Fruit fly (Drosophila melanogaster) whole organism, pupa: Measurements from ENCODE around the gene kay.

ENCODE experiments used
- CG10348 ChIP-seq: fragments of 200-800 bp; sonication (Bioruptor generic); IDR thresholded peaks from 2 replicates; pipeline ENCODE4 v1.3.6; 2022; ENCODE audit warnings: missing biosample characterization, missing genetic modification characterization
- CG12605 ChIP-seq: fragments of 200-800 bp; sonication (Bioruptor generic); IDR thresholded peaks from 2 replicates; pipeline ENCODE4 v1.3.6; 2022; ENCODE audit warnings: missing biosample characterization, missing genetic modification characterization
- CG13204 ChIP-seq: fragments of 200-800 bp; sonication (Bioruptor generic); optimal IDR thresholded peaks from 2 replicates; lab custom pipeline; 2018; ENCODE audit warnings: missing biosample characterization, mild to moderate bottlenecking, missing genetic modification characterization, moderate library complexity
- CG14655 ChIP-seq: fragments of 200-800 bp; sonication (Bioruptor generic); optimal IDR thresholded peaks from 3 replicates; lab custom pipeline; 2017; ENCODE audit warnings: mild to moderate bottlenecking, missing biosample characterization, missing genetic modification reagents, missing genetic modification characterization
- CG15710 ChIP-seq: fragments of 200-800 bp; sonication (Bioruptor generic); optimal IDR thresholded peaks from 2 replicates; lab custom pipeline; 2018; ENCODE audit warnings: missing biosample characterization, mild to moderate bottlenecking, missing genetic modification characterization, moderate library complexity
- CG17806 ChIP-seq: fragments of 200-800 bp; sonication (Bioruptor generic); optimal IDR thresholded peaks from 2 replicates; lab custom pipeline; 2018; ENCODE audit warnings: missing biosample characterization, mild to moderate bottlenecking, missing genetic modification characterization, moderate library complexity
- CG32121 ChIP-seq: fragments of 200-800 bp; sonication (Bioruptor generic); IDR thresholded peaks from 2 replicates; pipeline ENCODE4 v1.3.6; 2022; ENCODE audit warnings: missing biosample characterization, missing genetic modification characterization
- CG34367 ChIP-seq: fragments of 200-800 bp; sonication (Bioruptor generic); optimal IDR thresholded peaks from 2 replicates; lab custom pipeline; 2018; ENCODE audit warnings: missing biosample characterization, mild to moderate bottlenecking, missing genetic modification characterization
- CG4496 ChIP-seq: fragments of 200-800 bp; sonication (Bioruptor generic); IDR thresholded peaks from 3 replicates; pipeline ENCODE4 v1.3.6; 2022; ENCODE audit warnings: missing biosample characterization, missing genetic modification characterization
- CG8159 ChIP-seq: fragments of 200-800 bp; sonication (Bioruptor generic); optimal IDR thresholded peaks from 3 replicates; lab custom pipeline; 2018; ENCODE audit warnings: missing biosample characterization, mild to moderate bottlenecking, missing genetic modification characterization, moderate library complexity
- CG8301 ChIP-seq: fragments of 200-800 bp; sonication (Bioruptor generic); optimal IDR thresholded peaks from 2 replicates; lab custom pipeline; 2018; ENCODE audit warnings: missing biosample characterization, mild to moderate bottlenecking, missing genetic modification characterization
- CG9948 ChIP-seq: fragments of 200-800 bp; sonication (Bioruptor generic); optimal IDR thresholded peaks from 2 replicates; lab custom pipeline; 2018; ENCODE audit warnings: missing biosample characterization, mild to moderate bottlenecking, missing genetic modification characterization, moderate library complexity
- D1 ChIP-seq: fragments of 200-800 bp; sonication (Bioruptor generic); optimal IDR thresholded peaks from 2 replicates; lab custom pipeline; 2018; ENCODE audit warnings: missing biosample characterization, mild to moderate bottlenecking, missing genetic modification characterization, moderate library complexity
- EcR ChIP-seq: fragments of 200-800 bp; sonication (Bioruptor generic); optimal IDR thresholded peaks from 3 replicates; lab custom pipeline; 2019; ENCODE audit warnings: missing biosample characterization, missing genetic modification characterization, mild to moderate bottlenecking, moderate library complexity, missing genetic modification reagents
- Ets98B ChIP-seq: fragments of 200-800 bp; sonication (Bioruptor generic); IDR thresholded peaks from 2 replicates; pipeline ENCODE4 v1.3.6; 2022; ENCODE audit warnings: missing biosample characterization, missing genetic modification characterization
- Pif1A ChIP-seq: fragments of 200-800 bp; sonication (Bioruptor generic); optimal IDR thresholded peaks from 3 replicates; lab custom pipeline; 2016; ENCODE audit warnings: missing biosample characterization, missing genetic modification characterization
- Pif1B ChIP-seq: fragments of 200-800 bp; sonication (Bioruptor generic); optimal IDR thresholded peaks from 3 replicates; lab custom pipeline; 2016; ENCODE audit warnings: missing biosample characterization, missing genetic modification characterization
- Snoo ChIP-seq: fragments of 200-800 bp; sonication (Bioruptor generic); optimal IDR thresholded peaks from 3 replicates; lab custom pipeline; 2017; ENCODE audit warnings: missing biosample characterization, mild to moderate bottlenecking, missing genetic modification characterization, inconsistent platforms
- fd96Ca ChIP-seq: fragments of 200-800 bp; sonication (Bioruptor generic); IDR thresholded peaks from 3 replicates; pipeline ENCODE4 v1.3.6; 2022; ENCODE audit warnings: missing biosample characterization, missing genetic modification characterization
- gl ChIP-seq: fragments of 200-800 bp; sonication (Bioruptor generic); optimal IDR thresholded peaks from 2 replicates; lab custom pipeline; 2018; ENCODE audit warnings: missing biosample characterization, mild to moderate bottlenecking, missing genetic modification characterization
- rn ChIP-seq: fragments of 200-800 bp; sonication (Bioruptor generic); IDR thresholded peaks from 2 replicates; pipeline ENCODE4 v1.3.6; 2022; ENCODE audit warnings: missing biosample characterization, missing genetic modification characterization

kay gene

DNA sequence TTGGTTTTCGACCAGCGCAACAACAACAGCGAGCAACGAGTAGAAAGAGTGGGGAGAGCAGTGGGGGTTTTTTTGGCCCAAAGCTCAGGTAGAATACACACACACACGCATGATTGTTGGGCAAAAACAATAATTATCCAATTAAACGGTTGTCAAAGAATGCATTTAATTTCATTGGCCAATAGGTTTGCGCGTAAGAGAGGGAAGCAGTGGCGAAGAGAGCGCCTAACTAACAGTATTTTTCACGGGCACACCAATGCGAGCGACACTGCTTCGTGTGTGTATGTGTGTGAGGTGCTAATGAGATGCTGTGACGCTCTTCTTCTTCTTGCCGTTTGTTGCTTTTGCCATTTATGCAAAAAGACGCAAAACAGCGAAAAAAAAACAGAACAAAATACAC is 39.5 kb upstream of the kay start:
- TF ChIP-seq EcR (GFP tag; lab: Kevin White, UChicago): peak; percentile 4
- TF ChIP-seq CG15710 (tag; lab: Kevin White, UChicago): no peak

DNA sequence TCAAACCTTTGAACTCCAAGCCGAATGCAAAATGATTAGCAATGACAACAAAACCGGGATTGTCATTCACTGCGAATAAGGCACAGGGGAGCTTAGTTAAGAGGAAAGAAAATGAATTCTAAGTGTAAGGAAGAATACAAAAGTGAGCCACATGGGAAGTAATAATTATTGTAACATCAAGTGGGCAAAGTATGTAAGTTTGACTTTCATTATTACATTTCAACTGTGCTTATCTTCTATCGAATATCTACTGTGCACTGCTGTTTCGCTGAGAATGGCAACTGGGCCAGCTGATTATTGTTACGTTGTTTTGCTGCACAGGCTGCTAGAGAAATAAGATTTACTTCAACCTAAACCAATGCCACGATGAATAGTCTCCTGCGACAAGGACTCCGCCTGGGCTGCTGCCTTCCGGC is 29.1 kb upstream of the kay start, which contains the start of the genes CG7601 and CIA30:
Gene CG7601 (minus strand): TSS at position 68 of the 416 bp plus-strand sequence.
Gene CIA30 (plus strand): TSS at position 288 of the 416 bp plus-strand sequence.
- TF ChIP-seq CG13204 (GFP tag; lab: Kevin White, UChicago): no peak
- TF ChIP-seq CG12605 (GFP tag; lab: Robert Waterston, UW): peak; percentile 100
- peak; percentile 100 for TF ChIP-seq fd96Ca (GFP tag; lab: Robert Waterston, UW)
- TF ChIP-seq CG17806 (tag; lab: Kevin White, UChicago): peak; percentile 99
- TF ChIP-seq Pif1A (GFP tag; lab: Kevin White, UChicago): peak; percentile 100
- TF ChIP-seq CG10348 (GFP tag; lab: Robert Waterston, UW): peak; percentile 100
- TF ChIP-seq CG9948 (tag; lab: Kevin White, UChicago): peak; percentile 98
- peak; percentile 100 for TF ChIP-seq Ets98B
- TF ChIP-seq Snoo: peak; percentile 99
- peak; percentile 98 for TF ChIP-seq gl (tag; lab: Kevin White, UChicago)
- peak; percentile 98 for TF ChIP-seq Pif1B
- TF ChIP-seq rn (GFP tag; lab: Robert Waterston, UW): peak; percentile 100
- TF ChIP-seq CG4496: peak; percentile 100
- TF ChIP-seq CG34367 (tag; lab: Kevin White, UChicago): peak; percentile 96
- no peak for TF ChIP-seq D1 (tag; lab: Kevin White, UChicago)
- peak; percentile 99 for TF ChIP-seq CG15710 (tag; lab: Kevin White, UChicago)
- peak; percentile 98 for TF ChIP-seq CG8301 (tag; lab: Kevin White, UChicago)
- peak; percentile 99 for TF ChIP-seq CG14655 (GFP tag; lab: Kevin White, UChicago)
- TF ChIP-seq EcR (GFP tag; lab: Kevin White, UChicago): peak; percentile 61
- peak; percentile 100 for TF ChIP-seq CG32121
- peak; percentile 98 for TF ChIP-seq CG8159 (tag; lab: Kevin White, UChicago)

DNA sequence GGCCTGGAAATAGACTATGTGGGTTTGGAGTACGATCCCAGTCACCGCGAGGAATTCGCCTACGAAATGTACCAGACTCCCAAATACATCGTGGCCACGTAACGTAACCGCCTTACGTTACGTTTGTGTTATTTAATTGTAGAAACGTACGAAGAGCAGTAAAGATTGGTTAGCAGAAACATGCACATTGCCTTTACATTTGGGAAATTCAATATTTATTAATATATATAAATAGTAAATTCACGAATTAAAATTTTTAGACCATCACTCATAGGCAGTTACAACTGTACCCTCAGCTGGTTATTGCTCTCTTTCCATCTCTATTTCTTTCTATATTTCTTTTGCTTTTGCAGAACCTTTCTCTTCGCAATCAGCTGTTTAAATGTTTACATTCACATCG is 27.9 kb upstream of the kay start, which contains the start of gene Gnpnat:
Gene Gnpnat (plus strand): TSS at position 385 of the 400 bp plus-strand sequence.
- TF ChIP-seq CG34367 (tag; lab: Kevin White, UChicago): peak; percentile 37
- TF ChIP-seq EcR (GFP tag; lab: Kevin White, UChicago): no peak
- TF ChIP-seq CG15710 (tag; lab: Kevin White, UChicago): peak; percentile 40
- no peak for TF ChIP-seq D1 (tag; lab: Kevin White, UChicago)
- peak; percentile 58 for TF ChIP-seq CG14655 (GFP tag; lab: Kevin White, UChicago)
- TF ChIP-seq Snoo: peak; percentile 63
- no peak for TF ChIP-seq gl (tag; lab: Kevin White, UChicago)
- peak; percentile 51 for TF ChIP-seq Pif1A (GFP tag; lab: Kevin White, UChicago)
- TF ChIP-seq CG17806 (tag; lab: Kevin White, UChicago): peak; percentile 61
- peak; percentile 46 for TF ChIP-seq CG8159 (tag; lab: Kevin White, UChicago)
- peak; percentile 7 for TF ChIP-seq CG9948 (tag; lab: Kevin White, UChicago)
- peak; percentile 63 for TF ChIP-seq CG8301 (tag; lab: Kevin White, UChicago)
- peak; percentile 48 for TF ChIP-seq Pif1B
- no peak for TF ChIP-seq Ets98B

DNA sequence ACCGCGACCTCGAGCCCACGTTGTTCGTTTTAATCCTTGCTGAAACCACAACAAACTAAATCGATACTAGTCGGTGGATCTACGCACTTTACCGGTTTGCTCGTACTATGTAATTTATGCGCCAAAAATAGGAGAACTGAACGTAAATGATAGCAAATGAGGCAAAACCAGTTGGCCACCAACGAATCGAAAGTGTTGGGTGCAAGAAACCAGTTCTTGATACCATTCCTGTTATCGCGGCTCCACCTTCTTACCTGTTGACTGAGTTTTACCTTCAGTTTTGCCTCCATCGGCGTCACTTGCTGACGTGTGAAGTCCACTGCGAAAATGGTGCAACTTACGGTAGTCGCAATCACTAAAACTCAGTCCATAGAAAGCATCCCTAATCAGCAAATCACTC is 25.7 kb upstream of the kay start:
- TF ChIP-seq EcR (GFP tag; lab: Kevin White, UChicago) (peak; percentile 50), fd96Ca (GFP tag; lab: Robert Waterston, UW) (no peak)

DNA sequence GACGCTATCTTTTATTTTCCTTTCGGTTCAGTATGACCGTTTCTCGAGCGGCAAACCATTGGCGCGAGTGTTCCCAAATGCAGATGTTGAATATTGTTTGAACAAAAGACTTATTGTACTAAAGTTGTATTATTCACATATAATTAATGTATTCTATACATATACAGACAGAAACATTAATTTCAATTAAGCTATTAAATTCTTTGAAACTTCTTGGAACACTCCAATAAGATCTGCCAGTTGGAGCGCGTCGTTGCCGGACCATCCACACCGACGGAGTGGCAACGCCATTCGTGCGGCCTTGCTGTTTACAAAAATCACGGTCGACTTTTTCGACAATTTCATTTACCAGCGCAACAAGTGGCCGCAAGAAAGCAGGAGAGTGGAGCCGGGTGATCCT is 20.7 kb upstream of the kay start, which contains the start of the genes Wdr24 and IntS11:
Gene Wdr24 (minus strand): TSS at position 37 of the 400 bp plus-strand sequence.
Gene IntS11 (plus strand): TSS at position 282 of the 400 bp plus-strand sequence.
- TF ChIP-seq CG34367 (tag; lab: Kevin White, UChicago) (peak; percentile 94), EcR (GFP tag; lab: Kevin White, UChicago) (peak; percentile 7), Snoo (peak; percentile 95), CG14655 (GFP tag; lab: Kevin White, UChicago) (no peak), CG9948 (tag; lab: Kevin White, UChicago) (peak; percentile 92), rn (GFP tag; lab: Robert Waterston, UW) (peak; percentile 98), Pif1A (GFP tag; lab: Kevin White, UChicago) (no peak), CG15710 (tag; lab: Kevin White, UChicago) (peak; percentile 98), Pif1B (no peak), CG10348 (GFP tag; lab: Robert Waterston, UW) (peak; percentile 99), gl (tag; lab: Kevin White, UChicago) (peak; percentile 83), Ets98B (peak; percentile 98), D1 (tag; lab: Kevin White, UChicago) (no peak), CG32121 (peak; percentile 98), CG8301 (tag; lab: Kevin White, UChicago) (peak; percentile 96), CG4496 (peak; percentile 99), CG17806 (tag; lab: Kevin White, UChicago) (peak; percentile 96), fd96Ca (GFP tag; lab: Robert Waterston, UW) (peak; percentile 98), CG13204 (GFP tag; lab: Kevin White, UChicago) (no peak), CG12605 (GFP tag; lab: Robert Waterston, UW) (peak; percentile 97), CG8159 (tag; lab: Kevin White, UChicago) (peak; percentile 94)
